Fruit fly (Drosophila melanogaster): ENCODE data around the gene CG15369.

Gene CG15369

DNA sequence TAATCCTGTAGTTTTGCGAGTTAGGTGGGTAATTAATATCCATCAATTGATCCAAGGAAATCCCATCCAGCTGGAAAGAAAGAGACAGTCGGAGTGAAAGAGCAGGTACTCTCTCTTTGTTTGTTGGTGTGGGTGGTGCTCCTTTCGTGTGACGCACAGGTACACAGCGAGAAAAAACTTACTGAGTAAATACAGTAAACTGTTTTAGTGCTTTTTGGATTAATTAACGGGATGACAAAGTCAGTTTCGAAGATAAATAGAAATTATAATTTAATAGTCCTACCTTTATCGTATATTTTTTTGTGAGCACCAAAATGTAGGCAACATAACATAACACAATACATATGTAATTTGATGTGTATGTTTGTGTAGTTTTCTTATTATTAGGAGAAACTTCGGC, 31.4 kb downstream of the CG15369 start:
- TF ChIP-seq Sin3A (optimal IDR thresholded peaks at IDR 0.05) (no peak), Myc (optimal IDR thresholded peaks at IDR 0.05) (no peak), psq (optimal IDR thresholded peaks at IDR 0.05) (no peak), h (optimal IDR thresholded peaks at IDR 0.05) (no peak), insv (optimal IDR thresholded peaks at IDR 0.05) (no peak), ttk (optimal IDR thresholded peaks at IDR 0.05) (no peak)

DNA sequence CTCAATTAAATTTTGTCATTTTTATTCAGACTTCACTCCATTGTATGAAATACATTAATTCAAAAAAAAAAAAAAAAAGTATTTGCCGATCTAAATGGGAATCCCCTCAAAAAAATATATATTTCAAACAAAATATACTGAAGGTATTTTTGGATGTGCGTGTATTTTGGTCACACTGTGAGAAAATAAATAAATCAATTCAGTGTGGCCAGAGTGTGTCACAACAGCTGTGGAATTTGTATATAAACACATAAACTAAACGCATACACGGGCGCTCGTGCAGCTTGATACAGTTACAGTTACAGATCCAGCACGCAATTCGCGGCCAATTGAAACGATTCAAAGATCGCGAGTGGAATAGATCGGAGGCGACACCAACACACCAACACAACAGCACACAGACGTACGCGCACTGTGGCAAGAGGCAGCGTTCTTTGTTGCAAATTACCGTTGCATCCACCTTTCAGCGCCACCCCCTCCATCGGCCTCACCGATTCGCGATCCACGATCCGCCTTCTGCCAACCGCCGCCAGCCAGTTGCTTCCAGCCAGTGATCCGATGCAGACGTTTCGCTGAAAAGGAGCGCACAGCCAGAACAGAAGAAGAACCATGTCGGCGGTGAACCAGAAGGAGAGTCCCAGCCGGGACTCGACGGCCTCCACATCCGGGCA, 33.6 kb downstream of the CG15369 start, which contains the start of gene CG17754:
TSS of gene CG17754 (plus strand) at position 260 of the 671 bp plus-strand sequence.
- TF ChIP-seq insv (optimal IDR thresholded peaks at IDR 0.05) (no peak), psq (optimal IDR thresholded peaks at IDR 0.05) (no peak), ttk (optimal IDR thresholded peaks at IDR 0.05) (no peak), Myc (optimal IDR thresholded peaks at IDR 0.05) (no peak), Sin3A (optimal IDR thresholded peaks at IDR 0.05) (no peak), h (optimal IDR thresholded peaks at IDR 0.05) (no peak)

DNA sequence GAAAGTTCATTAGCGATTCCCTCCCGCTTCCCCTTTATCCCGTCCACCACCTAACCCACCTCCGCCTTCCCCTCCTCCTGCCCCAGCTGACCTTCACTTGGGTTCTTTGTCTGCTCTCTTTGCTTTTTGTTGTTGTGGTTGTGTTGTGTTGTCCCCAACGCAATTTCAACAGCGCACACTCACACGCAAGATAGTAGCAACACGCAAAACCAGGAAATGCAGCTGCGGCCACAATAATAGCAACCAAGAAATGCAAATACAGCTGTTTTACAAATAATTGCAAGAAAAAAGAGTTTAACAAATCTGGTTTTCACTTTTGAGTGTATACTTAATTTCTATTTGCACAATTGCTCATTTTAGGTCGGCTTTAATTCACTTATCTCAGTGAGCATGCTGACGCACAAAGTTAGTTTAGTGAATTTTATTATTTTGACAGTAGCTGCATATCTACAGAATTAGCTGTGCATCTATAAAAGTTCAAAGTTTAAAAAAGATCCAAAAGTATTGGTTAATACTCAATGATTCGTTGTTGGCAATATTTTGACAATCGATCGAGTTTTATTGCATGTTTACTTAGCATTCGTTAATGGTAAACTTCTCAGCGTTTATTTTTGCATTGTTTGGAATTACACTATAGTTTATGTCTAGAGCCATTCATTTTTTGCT, 34.7 kb downstream of the CG15369 start:
- no peak for TF ChIP-seq psq (optimal IDR thresholded peaks at IDR 0.05)

DNA sequence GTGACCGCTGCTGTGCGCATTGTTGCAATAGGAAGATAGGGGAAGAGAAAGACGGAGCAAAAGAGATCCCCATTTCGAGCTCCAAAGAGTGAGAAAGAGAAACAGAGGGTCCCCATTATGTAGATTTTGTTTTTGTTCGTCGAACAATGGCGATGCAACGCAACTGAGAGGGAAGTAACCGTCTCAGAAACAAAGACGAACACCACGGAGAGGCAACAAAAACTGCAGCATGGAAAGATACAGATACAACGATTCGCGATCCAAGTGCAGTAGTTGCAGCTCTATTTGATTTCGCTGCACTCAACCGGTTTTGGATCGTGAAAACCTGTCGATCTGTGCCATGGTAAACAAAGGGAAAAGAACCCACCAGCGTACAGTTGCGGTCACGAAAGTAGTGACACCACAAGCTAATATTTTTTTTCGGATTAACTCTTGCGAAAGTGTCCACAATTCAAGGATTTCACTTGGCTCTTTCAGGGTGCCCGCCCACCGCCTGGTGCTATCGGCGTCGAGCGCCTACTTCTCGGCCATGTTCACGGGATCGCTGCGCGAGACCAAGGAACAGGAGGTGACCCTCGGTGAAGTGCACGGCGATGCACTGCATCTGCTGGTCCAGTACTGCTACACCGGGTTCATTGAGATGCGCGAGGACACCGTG, 35.5 kb downstream of the CG15369 start:
- TF ChIP-seq h (optimal IDR thresholded peaks at IDR 0.05), result no peak
- TF ChIP-seq psq (optimal IDR thresholded peaks at IDR 0.05), result no peak
- no peak for TF ChIP-seq Myc (optimal IDR thresholded peaks at IDR 0.05)
- TF ChIP-seq Sin3A (optimal IDR thresholded peaks at IDR 0.05), result no peak
- no peak for TF ChIP-seq insv (optimal IDR thresholded peaks at IDR 0.05)
- TF ChIP-seq ttk (optimal IDR thresholded peaks at IDR 0.05), result no peak

dm6 chrX:9255021-9255420, 38.3 kb downstream of the CG15369 start:
- TF ChIP-seq psq (optimal IDR thresholded peaks at IDR 0.05) (no peak), Myc (optimal IDR thresholded peaks at IDR 0.05) (no peak), insv (optimal IDR thresholded peaks at IDR 0.05) (no peak), Sin3A (optimal IDR thresholded peaks at IDR 0.05) (no peak), h (optimal IDR thresholded peaks at IDR 0.05) (no peak), ttk (optimal IDR thresholded peaks at IDR 0.05) (no peak)

- TF ChIP-seq Sin3A (optimal IDR thresholded peaks at IDR 0.05), result no peak
- no peak for TF ChIP-seq insv (optimal IDR thresholded peaks at IDR 0.05)
- TF ChIP-seq Myc (optimal IDR thresholded peaks at IDR 0.05), result no peak
- no peak for TF ChIP-seq psq (optimal IDR thresholded peaks at IDR 0.05)
- TF ChIP-seq ttk (optimal IDR thresholded peaks at IDR 0.05), result no peak
- no peak for TF ChIP-seq h (optimal IDR thresholded peaks at IDR 0.05)
These were observed 39.4 kb downstream of the CG15369 start, which contains the start of gene ric8a for dm6 chrX:9255964-9256520. TSS of gene ric8a (plus strand) at chrX:9256168.

dm6 chrX:9266082-9266481, 49.4 kb downstream of the CG15369 start:
- TF ChIP-seq h (optimal IDR thresholded peaks at IDR 0.05) (no peak), Sin3A (optimal IDR thresholded peaks at IDR 0.05) (no peak), psq (optimal IDR thresholded peaks at IDR 0.05) (no peak), insv (optimal IDR thresholded peaks at IDR 0.05) (no peak), Myc (optimal IDR thresholded peaks at IDR 0.05) (no peak), ttk (optimal IDR thresholded peaks at IDR 0.05) (no peak)

Data from Kc167 (cell line).